Fruit fly (Drosophila melanogaster) whole organism, embryonic: ENCODE measurements around the gene CG42852.

Source experiments
- CG12942 ChIP-seq: fragments of 200-800 bp; sonication (Bioruptor generic); optimal IDR thresholded peaks from 3 replicates; lab custom pipeline; 2016; ENCODE audit warnings: missing biosample characterization, missing genetic modification characterization
- CG13296 ChIP-seq: fragments of 200-800 bp; sonication (Bioruptor generic); optimal IDR thresholded peaks from 3 replicates; lab custom pipeline; 2018; ENCODE audit warnings: missing biosample characterization, mild to moderate bottlenecking, missing genetic modification characterization
- CG13775 ChIP-seq: fragments of 200-800 bp; sonication (Bioruptor generic); optimal IDR thresholded peaks from 3 replicates; lab custom pipeline; 2017; ENCODE audit warnings: missing biosample characterization, mild to moderate bottlenecking, missing genetic modification characterization
- CG14710 ChIP-seq: fragments of 200-800 bp; sonication (Bioruptor generic); optimal IDR thresholded peaks from 3 replicates; lab custom pipeline; 2019; ENCODE audit warnings: missing biosample characterization, mild to moderate bottlenecking, missing genetic modification characterization, moderate library complexity
- CG15073 ChIP-seq: fragments of 200-800 bp; sonication (Bioruptor generic); optimal IDR thresholded peaks from 2 replicates; lab custom pipeline; 2016; ENCODE audit warnings: missing biosample characterization, missing genetic modification characterization
- CG15479 ChIP-seq: fragments of 200-800 bp; sonication (Bioruptor generic); optimal IDR thresholded peaks from 3 replicates; lab custom pipeline; 2019; ENCODE audit warnings: missing biosample characterization, mild to moderate bottlenecking, missing genetic modification characterization, moderate library complexity
- CG17361 ChIP-seq: fragments of 200-800 bp; sonication (Bioruptor generic); IDR thresholded peaks from 3 replicates; pipeline ENCODE4 v1.3.6; 2022; ENCODE audit warnings: missing biosample characterization, missing genetic modification characterization
- CG17802 ChIP-seq: fragments of 200-800 bp; sonication (Bioruptor generic); optimal IDR thresholded peaks from 2 replicates; lab custom pipeline; 2018; ENCODE audit warnings: missing biosample characterization, mild to moderate bottlenecking, missing genetic modification characterization, moderate library complexity
- CG18599 ChIP-seq: fragments of 200-800 bp; sonication (Bioruptor generic); optimal IDR thresholded peaks from 3 replicates; lab custom pipeline; 2017; ENCODE audit warnings: missing biosample characterization, missing genetic modification characterization, mild to moderate bottlenecking, moderate library complexity, missing genetic modification reagents
- CG2202 ChIP-seq: fragments of 200-800 bp; sonication (Bioruptor generic); optimal IDR thresholded peaks from 2 replicates; lab custom pipeline; 2018; ENCODE audit warnings: missing biosample characterization, mild to moderate bottlenecking, missing genetic modification characterization
- CG3065 ChIP-seq: fragments of 200-800 bp; sonication (Bioruptor generic); optimal IDR thresholded peaks from 2 replicates; lab custom pipeline; 2016; ENCODE audit warnings: missing biosample characterization, missing genetic modification characterization
- CG4617 ChIP-seq: fragments of 200-800 bp; sonication (Bioruptor generic); optimal IDR thresholded peaks from 3 replicates; lab custom pipeline; 2016; ENCODE audit warnings: missing biosample characterization, missing genetic modification characterization, borderline replicate concordance
- CG7963 ChIP-seq: fragments of 200-800 bp; sonication (Bioruptor generic); IDR thresholded peaks from 3 replicates; pipeline ENCODE4 v1.3.6; 2022; ENCODE audit warnings: missing biosample characterization, missing genetic modification characterization; ENCODE audit not compliant: partially characterized antibody
- CG8944 ChIP-seq: fragments of 200-800 bp; sonication (Bioruptor generic); optimal IDR thresholded peaks from 3 replicates; lab custom pipeline; 2016; ENCODE audit warnings: missing biosample characterization, missing genetic modification characterization
- CrebB ChIP-seq: fragments of 200-800 bp; sonication (Bioruptor generic); optimal IDR thresholded peaks from 3 replicates; lab custom pipeline; 2018; ENCODE audit warnings: missing biosample characterization, mild to moderate bottlenecking, missing genetic modification characterization
- Dip3 ChIP-seq: fragments of 200-800 bp; sonication (Bioruptor generic); optimal IDR thresholded peaks from 3 replicates; lab custom pipeline; 2016; ENCODE audit warnings: missing biosample characterization, missing genetic modification characterization
- Dref ChIP-seq: fragments of 200-800 bp; sonication (Bioruptor generic); IDR thresholded peaks from 2 replicates; pipeline ENCODE4 v1.3.6; 2022; ENCODE audit warnings: missing biosample characterization, missing genetic modification characterization
- Fer2 ChIP-seq: fragments of 200-800 bp; sonication (Bioruptor generic); optimal IDR thresholded peaks from 2 replicates; lab custom pipeline; 2018; ENCODE audit warnings: missing biosample characterization, mild to moderate bottlenecking, missing genetic modification characterization, moderate library complexity
- HLH3B ChIP-seq: fragments of 200-800 bp; sonication (Bioruptor generic); IDR thresholded peaks from 2 replicates; pipeline ENCODE4 v1.3.6; 2022; ENCODE audit warnings: missing biosample characterization, missing genetic modification characterization
- Hey ChIP-seq: fragments of 200-800 bp; sonication (Bioruptor generic); optimal IDR thresholded peaks from 3 replicates; lab custom pipeline; 2018; ENCODE audit warnings: missing biosample characterization, mild to moderate bottlenecking, missing genetic modification characterization
- HmgZ ChIP-seq: fragments of 200-800 bp; sonication (Bioruptor generic); optimal IDR thresholded peaks from 2 replicates; lab custom pipeline; 2018; ENCODE audit warnings: missing biosample characterization, mild to moderate bottlenecking, missing genetic modification characterization
- Hr39 ChIP-seq: fragments of >200 bp; optimal IDR thresholded peaks from 2 replicates; lab custom pipeline; 2017
- Kr ChIP-seq: fragments of 200-800 bp; sonication (Bioruptor generic); optimal IDR thresholded peaks from 2 replicates; lab custom pipeline; 2017; ENCODE audit warnings: missing biosample characterization, mild to moderate bottlenecking, missing genetic modification characterization
- Max ChIP-seq: fragments of 200-800 bp; sonication (Bioruptor generic); optimal IDR thresholded peaks from 2 replicates; lab custom pipeline; 2016; ENCODE audit warnings: missing biosample characterization, mild to moderate bottlenecking, missing genetic modification characterization
- Med ChIP-seq: fragments of 200-800 bp; sonication (Bioruptor generic); peaks from one replicate; lab custom pipeline; 2016; ENCODE audit warnings: missing biosample characterization, missing genetic modification characterization, mild to moderate bottlenecking, inconsistent platforms, moderate library complexity
- Neu2 ChIP-seq: fragments of 200-800 bp; sonication (Bioruptor generic); optimal IDR thresholded peaks from 3 replicates; lab custom pipeline; 2016; ENCODE audit warnings: missing biosample characterization, missing genetic modification characterization, borderline replicate concordance
- NfI ChIP-seq: fragments of 200-800 bp; sonication (Bioruptor generic); optimal IDR thresholded peaks from 3 replicates; lab custom pipeline; 2018; ENCODE audit warnings: missing biosample characterization, mild to moderate bottlenecking, missing genetic modification characterization, moderate library complexity
- Pdp1 ChIP-seq, 2 experiments: fragments of 200-800 bp; sonication (Bioruptor generic); optimal IDR thresholded peaks; 3 replicates each; lab custom pipeline; 2016; ENCODE audit warnings: missing biosample characterization in 2 of 2, missing genetic modification characterization in 2 of 2, mild to moderate bottlenecking in 1 of 2, moderate library complexity in 1 of 2
- Sin3A ChIP-seq: fragments of >200 bp; optimal IDR thresholded peaks from 2 replicates; lab custom pipeline; 2018
- Sry-β ChIP-seq: fragments of 200-800 bp; sonication (Bioruptor generic); optimal IDR thresholded peaks from 2 replicates; lab custom pipeline; 2018; ENCODE audit warnings: missing biosample characterization, mild to moderate bottlenecking, missing genetic modification characterization, moderate library complexity
- ato ChIP-seq: fragments of 200-800 bp; sonication (Bioruptor generic); IDR thresholded peaks from 2 replicates; pipeline ENCODE4 v1.3.6; 2022; ENCODE audit warnings: missing biosample characterization, missing genetic modification characterization; ENCODE audit not compliant: partially characterized antibody
- br ChIP-seq: fragments of >200 bp; optimal IDR thresholded peaks from 2 replicates; lab custom pipeline; 2017
- chinmo ChIP-seq: fragments of 200-800 bp; sonication (Bioruptor generic); IDR thresholded peaks from 4 replicates; pipeline ENCODE4 v1.3.6; 2022; ENCODE audit warnings: missing biosample characterization, missing genetic modification characterization; ENCODE audit not compliant: partially characterized antibody
- chm ChIP-seq: fragments of 200-800 bp; sonication (Bioruptor generic); IDR thresholded peaks from 2 replicates; pipeline ENCODE4 v1.3.6; 2022; ENCODE audit warnings: missing biosample characterization, missing genetic modification characterization
- disco-r ChIP-seq: fragments of 200-800 bp; sonication (Bioruptor generic); optimal IDR thresholded peaks from 2 replicates; lab custom pipeline; 2016; ENCODE audit warnings: missing biosample characterization, missing genetic modification characterization
- dm ChIP-seq: fragments of 200-800 bp; sonication (Bioruptor generic); optimal IDR thresholded peaks from 3 replicates; lab custom pipeline; 2016; ENCODE audit warnings: missing biosample characterization, missing genetic modification characterization
- dmrt11E ChIP-seq: fragments of 200-800 bp; sonication (Bioruptor generic); optimal IDR thresholded peaks from 3 replicates; lab custom pipeline; 2018; ENCODE audit warnings: missing biosample characterization, mild to moderate bottlenecking, missing genetic modification characterization, moderate library complexity
- ems ChIP-seq: fragments of 200-800 bp; sonication (Bioruptor generic); optimal IDR thresholded peaks from 3 replicates; lab custom pipeline; 2016; ENCODE audit warnings: missing biosample characterization, missing genetic modification characterization
- gcm ChIP-seq: fragments of 200-800 bp; sonication (Bioruptor generic); optimal IDR thresholded peaks from 2 replicates; lab custom pipeline; 2019; ENCODE audit warnings: missing biosample characterization, mild to moderate bottlenecking, missing genetic modification characterization, moderate library complexity
- gsb ChIP-seq: fragments of 200-800 bp; sonication (Bioruptor generic); IDR thresholded peaks from 2 replicates; pipeline ENCODE4 v1.3.6; 2022; ENCODE audit warnings: missing biosample characterization, missing genetic modification characterization
- gsb-n ChIP-seq: fragments of 200-800 bp; sonication (Bioruptor generic); optimal IDR thresholded peaks from 3 replicates; lab custom pipeline; 2018; ENCODE audit warnings: missing biosample characterization, mild to moderate bottlenecking, missing genetic modification characterization
- pfk ChIP-seq: fragments of 200-800 bp; sonication (Bioruptor generic); optimal IDR thresholded peaks from 2 replicates; lab custom pipeline; 2018; ENCODE audit warnings: missing biosample characterization, mild to moderate bottlenecking, missing genetic modification characterization, moderate library complexity
- pita ChIP-seq: fragments of 200-800 bp; sonication (Bioruptor generic); optimal IDR thresholded peaks from 2 replicates; lab custom pipeline; 2017; ENCODE audit warnings: missing biosample characterization, mild to moderate bottlenecking, missing genetic modification characterization
- rib ChIP-seq: fragments of 200-800 bp; sonication (Bioruptor generic); IDR thresholded peaks from 2 replicates; pipeline ENCODE4 v1.3.6; 2022; ENCODE audit warnings: missing biosample characterization, missing genetic modification characterization
- sens ChIP-seq: fragments of 200-800 bp; sonication (Bioruptor generic); peaks from one replicate; lab custom pipeline; 2016; ENCODE audit warnings: missing biosample characterization, missing genetic modification characterization
- slou ChIP-seq: fragments of 200-800 bp; sonication (Bioruptor generic); optimal IDR thresholded peaks from 3 replicates; lab custom pipeline; 2016; ENCODE audit warnings: missing biosample characterization, missing genetic modification characterization
- sna ChIP-seq: fragments of 200-800 bp; sonication (Bioruptor generic); IDR thresholded peaks from 2 replicates; pipeline ENCODE4 v1.3.6; 2022; ENCODE audit warnings: missing biosample characterization, missing genetic modification characterization; ENCODE audit not compliant: partially characterized antibody
- sob ChIP-seq: fragments of 200-800 bp; sonication (Bioruptor generic); IDR thresholded peaks from 2 replicates; pipeline ENCODE4 v1.3.6; 2022; ENCODE audit warnings: missing biosample characterization, missing genetic modification characterization
- stc ChIP-seq: fragments of 200-800 bp; sonication (Bioruptor generic); IDR thresholded peaks from 2 replicates; pipeline ENCODE4 v1.3.6; 2022; ENCODE audit warnings: missing biosample characterization, missing genetic modification characterization
- tio ChIP-seq: fragments of 200-800 bp; sonication (Bioruptor generic); optimal IDR thresholded peaks from 2 replicates; lab custom pipeline; 2017; ENCODE audit warnings: missing biosample characterization, missing genetic modification characterization, inconsistent platforms
- tx ChIP-seq: fragments of 200-800 bp; sonication (Bioruptor generic); optimal IDR thresholded peaks from 2 replicates; lab custom pipeline; 2016; ENCODE audit warnings: missing biosample characterization, missing genetic modification characterization
- unc-4 ChIP-seq: fragments of 200-800 bp; sonication (Bioruptor generic); IDR thresholded peaks from 2 replicates; pipeline ENCODE4 v1.3.6; 2022; ENCODE audit warnings: missing biosample characterization, missing genetic modification characterization; ENCODE audit not compliant: partially characterized antibody

CG42852 gene

dm6 chr3L:16760274-16760673 lies 5.0 kb downstream of the CG42852 start (continued):
- TF ChIP-seq tx (GFP tag; lab: Kevin White, UChicago) (peak; percentile 3), CG12942 (peak; percentile 7), CG15073 (GFP tag; lab: Kevin White, UChicago) (no peak), stc (no peak), sna (GFP tag; lab: Robert Waterston, UW) (no peak), rib (GFP tag; lab: Robert Waterston, UW) (no peak), HmgZ (no peak), disco-r (no peak), CG8944 (GFP tag; lab: Kevin White, UChicago) (peak; percentile 6), sob (GFP tag; lab: Robert Waterston, UW) (no peak), Dref (GFP tag; lab: Robert Waterston, UW) (no peak), ato (GFP tag; lab: Robert Waterston, UW) (no peak), unc-4 (no peak), CG3065 (GFP tag; lab: Kevin White, UChicago) (no peak), NfI (GFP tag; lab: Kevin White, UChicago) (peak; percentile 28), ems (GFP tag; lab: Kevin White, UChicago) (no peak), Max (GFP tag; lab: Kevin White, UChicago) (no peak), Dip3 (GFP tag; lab: Kevin White, UChicago) (no peak), gcm (no peak), Hr39 (no peak), pfk (GFP tag; lab: Kevin White, UChicago) (no peak), dm (GFP tag; lab: Kevin White, UChicago) (peak; percentile 10), CG13775 (GFP tag; lab: Kevin White, UChicago) (no peak), sens (GFP tag; lab: Kevin White, UChicago) (peak; percentile 92), CG4617 (no peak), dmrt11E (tag; lab: Kevin White, UChicago) (peak; percentile 55), CG13296 (GFP tag; lab: Kevin White, UChicago) (no peak), chm (GFP tag; lab: Robert Waterston, UW) (peak; percentile 48; the same call in 1 of the 2 replicates), Hey (peak; percentile 8), CG17361 (GFP tag; lab: Robert Waterston, UW) (no peak), CG17802 (no peak), CG15479 (GFP tag; lab: Kevin White, UChicago) (no peak), gsb-n (tag; lab: Kevin White, UChicago) (no peak), Sin3A (lab: Kevin White, UChicago) (no peak), slou (GFP tag; lab: Kevin White, UChicago) (no peak), CG14710 (tag; lab: Kevin White, UChicago) (peak; percentile 9), chinmo (GFP tag; lab: Robert Waterston, UW) (no peak), Med (GFP tag; lab: Kevin White, UChicago) (peak; percentile 77), CG18599 (no peak), Fer2 (tag; lab: Kevin White, UChicago) (no peak), pita (GFP tag; lab: Kevin White, UChicago) (no peak), CG7963 (GFP tag; lab: Robert Waterston, UW) (no peak), br (lab: Kevin White, UChicago) (no peak), HLH3B (GFP tag; lab: Robert Waterston, UW) (no peak), gsb (GFP tag; lab: Robert Waterston, UW) (no peak), Pdp1 (GFP tag; optimal IDR thresholded peaks at IDR 0.05; lab: Kevin White, UChicago) (peak in 1 of 2 experiments; percentile 40), Kr (GFP tag; lab: Kevin White, UChicago) (no peak), CG2202 (peak; percentile 33), tio (GFP tag; lab: Kevin White, UChicago) (peak; percentile 23), CrebB (no peak), Sry-β (GFP tag; lab: Kevin White, UChicago) (no peak), Neu2 (GFP tag; lab: Kevin White, UChicago) (no peak)
